Fruit fly (Drosophila melanogaster) whole organism, wandering third instar larva: ENCODE results near the gene rho.

ENCODE experiments used
- tai ChIP-seq: sonication (Bioruptor generic); optimal IDR thresholded peaks from 2 replicates; lab custom pipeline; 2016; ENCODE audit warnings: missing biosample characterization, missing genetic modification characterization
- usp ChIP-seq: fragments of >200 bp; optimal IDR thresholded peaks from 2 replicates; lab custom pipeline; 2017; ENCODE audit warnings: missing biosample characterization, missing genetic modification characterization

DNA sequence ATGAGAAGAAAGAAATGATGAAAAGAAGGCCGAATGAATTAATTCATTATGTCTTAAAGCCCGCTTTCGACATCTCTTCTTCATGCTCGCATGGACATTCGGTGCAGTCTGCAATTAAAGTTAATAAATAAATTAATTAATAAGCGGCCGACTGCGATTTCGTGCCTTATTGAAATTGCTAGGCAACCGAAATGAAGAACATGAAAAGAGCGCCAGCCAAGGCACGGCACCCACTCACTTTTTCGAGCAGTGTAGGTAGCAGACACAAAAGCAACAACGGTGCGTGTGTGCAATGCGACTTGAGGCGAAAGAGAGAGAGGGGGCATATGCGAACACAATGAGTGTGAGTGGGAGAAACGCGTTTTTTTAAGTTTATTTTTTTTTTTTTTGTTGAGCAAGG, 854 bp downstream of the rho start:
- TF ChIP-seq usp (GFP tag; lab: Kevin White, UChicago) (no peak), tai (GFP tag; lab: Kevin White, UChicago) (no peak)
